Worm (Caenorhabditis elegans) whole organism, L4 larva: ENCODE data around the gene F17E9.4.
A peak's percentile ranks its signal among the peaks of the same experiment; 100 is the strongest.

Source experiments
- F37D6.2 ChIP-seq: sonication (generic microtip); optimal IDR thresholded peaks from 2 replicates; lab custom pipeline; 2016; ENCODE audit warnings: mild to moderate bottlenecking, missing genetic modification characterization, missing compliant biosample characterization
- F49E8.2 ChIP-seq: sonication (generic microtip); optimal IDR thresholded peaks from 2 replicates; lab custom pipeline; 2016; ENCODE audit warnings: missing compliant biosample characterization, mild to moderate bottlenecking, missing genetic modification characterization, borderline replicate concordance
- R02D3.7 ChIP-seq: fragments of 150-350 bp; sonication (generic microtip); optimal IDR thresholded peaks from 3 replicates; lab custom pipeline; 2014; ENCODE audit warnings: missing biosample characterization, missing genetic modification characterization
- Y105C5A.15 ChIP-seq: fragments of 200-800 bp; sonication (Bioruptor generic); IDR thresholded peaks from 2 replicates; pipeline ENCODE4 v1.3.6; 2022; ENCODE audit warnings: missing genetic modification characterization, missing compliant biosample characterization
- Y48G9A.11 ChIP-seq: fragments of 200-800 bp; sonication (Bioruptor generic); IDR thresholded peaks from 2 replicates; pipeline ENCODE4 v1.3.6; 2022; ENCODE audit warnings: missing genetic modification reagents, missing genetic modification characterization, missing compliant biosample characterization
- Y5F2A.4 ChIP-seq: fragments of 200-800 bp; sonication (Bioruptor generic); optimal IDR thresholded peaks from 2 replicates; lab custom pipeline; 2018; ENCODE audit warnings: mild to moderate bottlenecking, missing genetic modification characterization, missing compliant biosample characterization
- Y75B8A.6 ChIP-seq: fragments of 200-800 bp; sonication (Bioruptor generic); IDR thresholded peaks from 2 replicates; pipeline ENCODE4 v1.3.6; 2022; ENCODE audit warnings: missing genetic modification reagents, missing genetic modification characterization, missing compliant biosample characterization
- ZK337.2 ChIP-seq: fragments of 200-800 bp; sonication (Bioruptor generic); IDR thresholded peaks from 2 replicates; pipeline ENCODE4 v1.3.6; 2022; ENCODE audit warnings: missing genetic modification reagents, missing genetic modification characterization, missing compliant biosample characterization
- aha-1 ChIP-seq: fragments of 150-350 bp; peaks from one replicate; lab custom pipeline; 2014; ENCODE audit warnings: missing biosample characterization, missing genetic modification characterization
- ceh-32 ChIP-seq: sonication (generic microtip); optimal IDR thresholded peaks from 2 replicates; lab custom pipeline; 2016; ENCODE audit warnings: mild to moderate bottlenecking, missing genetic modification characterization, missing compliant biosample characterization; ENCODE audit not compliant: poor library complexity
- ctbp-1 ChIP-seq: fragments of 200-800 bp; sonication (Bioruptor generic); IDR thresholded peaks from 2 replicates; pipeline ENCODE4 v1.3.6; 2022; ENCODE audit warnings: missing genetic modification reagents, missing genetic modification characterization, missing compliant biosample characterization
- daf-19 ChIP-seq: fragments of 200-800 bp; sonication (Bioruptor generic); conservative IDR thresholded peaks from 2 replicates; pipeline ENCODE4 v1.3.6; 2022; ENCODE audit warnings: missing genetic modification characterization, missing compliant biosample characterization
- dmd-6 ChIP-seq: fragments of 200-800 bp; sonication (Bioruptor generic); IDR thresholded peaks from 2 replicates; pipeline ENCODE4 v1.3.6; 2022; ENCODE audit warnings: missing genetic modification reagents, missing genetic modification characterization, missing compliant biosample characterization
- egl-43 ChIP-seq: fragments of 200-800 bp; sonication (Bioruptor generic); IDR thresholded peaks from 2 replicates; pipeline ENCODE4 v1.3.6; 2022; ENCODE audit warnings: missing genetic modification reagents, missing genetic modification characterization, missing compliant biosample characterization
- fkh-10 ChIP-seq: fragments of 150-350 bp; optimal IDR thresholded peaks from 2 replicates; lab custom pipeline; 2014; ENCODE audit warnings: missing biosample characterization, missing genetic modification reagents, missing genetic modification characterization
- fos-1 ChIP-seq: fragments of 150-350 bp; optimal IDR thresholded peaks from 2 replicates; lab custom pipeline; 2014; ENCODE audit warnings: missing biosample characterization, missing genetic modification characterization
- hlh-11 ChIP-seq: fragments of 200-800 bp; sonication (Bioruptor generic); optimal IDR thresholded peaks from 2 replicates; lab custom pipeline; 2018; ENCODE audit warnings: mild to moderate bottlenecking, missing genetic modification characterization, missing compliant biosample characterization
- hlh-30 ChIP-seq: sonication (generic microtip); optimal IDR thresholded peaks from 2 replicates; lab custom pipeline; 2017; ENCODE audit warnings: antibody characterized with exemption, mild to moderate bottlenecking, missing genetic modification characterization, missing compliant biosample characterization; ENCODE audit not compliant: insufficient read depth
- hmg-1.1 ChIP-seq: fragments of 200-800 bp; sonication (Bioruptor generic); IDR thresholded peaks from 2 replicates; pipeline ENCODE4 v1.3.6; 2022; ENCODE audit warnings: missing genetic modification reagents, missing genetic modification characterization, missing compliant biosample characterization
- lim-7 ChIP-seq: fragments of 200-800 bp; sonication (Bioruptor generic); IDR thresholded peaks from 2 replicates; pipeline ENCODE4 v1.3.6; 2022; ENCODE audit warnings: missing genetic modification characterization, missing compliant biosample characterization
- lin-29 ChIP-seq: fragments of 200-800 bp; sonication (Bioruptor generic); IDR thresholded peaks from 2 replicates; pipeline ENCODE4 v1.3.6; 2022; ENCODE audit warnings: missing genetic modification reagents, missing genetic modification characterization, missing compliant biosample characterization
- lin-39 ChIP-seq: fragments of 150-350 bp; optimal IDR thresholded peaks from 2 replicates; lab custom pipeline; 2014; ENCODE audit warnings: missing biosample characterization, missing genetic modification reagents, missing genetic modification characterization
- madf-5 ChIP-seq, 2 experiments: fragments of 200-800 bp; sonication (Bioruptor generic); IDR thresholded peaks; 2 replicates each; pipeline ENCODE4 v1.3.6; 2022; ENCODE audit warnings: missing compliant biosample characterization in 2 of 2, missing genetic modification characterization in 2 of 2
- mxl-3 ChIP-seq: fragments of 200-800 bp; sonication (Bioruptor generic); optimal IDR thresholded peaks from 2 replicates; lab custom pipeline; 2018; ENCODE audit warnings: mild to moderate bottlenecking, missing genetic modification characterization, missing compliant biosample characterization
- nhr-10 ChIP-seq: fragments of 150-350 bp; optimal IDR thresholded peaks from 2 replicates; lab custom pipeline; 2014; ENCODE audit warnings: missing biosample characterization, missing genetic modification characterization
- nhr-76 ChIP-seq: fragments of 150-350 bp; optimal IDR thresholded peaks from 2 replicates; lab custom pipeline; 2014; ENCODE audit warnings: missing biosample characterization, missing genetic modification characterization
- pha-4 ChIP-seq, 2 experiments: fragments of 150-350 bp in 1 of 2; fragments of 200-800 bp in 1 of 2; sonication (Bioruptor generic) in 1 of 2; IDR thresholded peaks in 1 of 2; optimal IDR thresholded peaks in 1 of 2; 2 replicates each; pipeline versions ENCODE4 v1.3.6 to Lab custom; 2014 to 2022; ENCODE audit warnings: missing genetic modification characterization in 2 of 2, missing genetic modification reagents in 2 of 2, missing biosample characterization in 1 of 2, missing compliant biosample characterization in 1 of 2
- php-3 ChIP-seq: fragments of 200-800 bp; sonication (Bioruptor generic); IDR thresholded peaks from 2 replicates; pipeline ENCODE4 v1.3.6; 2022; ENCODE audit warnings: missing genetic modification reagents, missing genetic modification characterization, missing compliant biosample characterization
- set-16 ChIP-seq: fragments of 200-800 bp; sonication (Bioruptor generic); IDR thresholded peaks from 2 replicates; pipeline ENCODE4 v1.3.6; 2022; ENCODE audit warnings: missing genetic modification reagents, missing genetic modification characterization, missing compliant biosample characterization
- snpc-1.2 ChIP-seq: fragments of 200-800 bp; sonication (Bioruptor generic); IDR thresholded peaks from 2 replicates; pipeline ENCODE4 v1.3.6; 2022; ENCODE audit warnings: missing genetic modification reagents, missing genetic modification characterization, missing compliant biosample characterization
- spr-1 ChIP-seq: sonication (generic microtip); optimal IDR thresholded peaks from 2 replicates; lab custom pipeline; 2016; ENCODE audit warnings: mild to moderate bottlenecking, missing genetic modification characterization, missing compliant biosample characterization
- tag-97 ChIP-seq: fragments of 200-800 bp; sonication (Bioruptor generic); IDR thresholded peaks from 2 replicates; pipeline ENCODE4 v1.3.6; 2022; ENCODE audit warnings: missing genetic modification characterization, missing compliant biosample characterization
- vab-7 ChIP-seq: fragments of 200-800 bp; sonication (Bioruptor generic); IDR thresholded peaks from 2 replicates; pipeline ENCODE4 v1.3.6; 2022; ENCODE audit warnings: missing genetic modification reagents, missing genetic modification characterization, missing compliant biosample characterization
- zfp-3 ChIP-seq: fragments of 200-800 bp; sonication (Bioruptor generic); conservative IDR thresholded peaks from 2 replicates; pipeline ENCODE4 v1.3.6; 2022; ENCODE audit warnings: missing genetic modification reagents, missing genetic modification characterization, missing compliant biosample characterization
- zip-2 ChIP-seq: fragments of 150-350 bp; optimal IDR thresholded peaks from 2 replicates; lab custom pipeline; 2014; ENCODE audit warnings: missing biosample characterization, missing genetic modification characterization
- ztf-11 ChIP-seq: fragments of 150-350 bp; optimal IDR thresholded peaks from 2 replicates; lab custom pipeline; 2014; ENCODE audit warnings: missing biosample characterization, missing genetic modification characterization
- ztf-7 ChIP-seq: fragments of 150-350 bp; optimal IDR thresholded peaks from 2 replicates; lab custom pipeline; 2014; ENCODE audit warnings: missing biosample characterization, missing genetic modification characterization

The F17E9.4 gene

DNA sequence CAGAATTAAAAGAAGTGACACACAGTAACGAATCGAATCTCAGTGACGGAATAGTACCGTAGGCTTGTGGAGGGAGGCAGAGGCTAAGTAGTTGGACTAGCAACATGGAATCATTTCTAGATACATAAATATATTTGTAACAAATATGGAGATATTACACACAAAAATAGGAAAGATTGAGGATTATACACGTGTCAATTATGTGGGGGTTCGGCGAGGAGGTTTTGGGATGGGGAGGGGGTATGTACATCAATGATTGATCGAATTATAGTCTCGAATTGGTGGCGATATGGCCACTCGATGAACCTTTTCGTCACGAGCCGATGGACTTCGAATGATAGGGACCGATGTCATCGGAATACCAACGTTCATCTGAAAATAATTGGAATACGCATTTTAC, 40.8 kb upstream of the F17E9.4 start:
- TF ChIP-seq zfp-3 (0 out of 2 replicates have a peak, but pooled peaks have one; percentile 32), nhr-10 (tag; lab: Kevin White, UChicago) (no peak), snpc-1.2 (GFP tag; lab: Robert Waterston, UW) (no peak)

DNA sequence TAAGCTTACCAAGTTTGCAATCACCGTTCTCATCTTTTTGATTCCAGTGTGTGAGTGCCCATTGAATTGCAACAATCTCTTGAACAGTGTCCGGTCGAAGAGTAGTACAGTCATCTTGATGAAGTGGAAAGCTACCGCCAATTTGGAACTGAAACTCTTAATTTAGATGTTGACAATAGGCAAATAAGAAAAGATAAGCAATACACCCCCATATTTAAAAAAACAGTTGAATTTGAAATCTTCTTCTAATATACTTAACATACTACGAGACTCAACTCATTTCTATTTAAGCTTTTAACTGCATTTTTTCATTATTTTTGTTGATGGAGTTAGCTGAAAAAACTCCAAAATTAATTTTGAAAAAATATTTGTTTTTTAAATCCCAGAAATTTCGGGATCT, 36.1 kb upstream of the F17E9.4 start:
- no peak for TF ChIP-seq hlh-11 (tag; lab: Kevin White, UChicago)
- TF ChIP-seq F49E8.2: no peak
- TF ChIP-seq aha-1 (tag; lab: Kevin White, UChicago): peak; percentile 79

DNA sequence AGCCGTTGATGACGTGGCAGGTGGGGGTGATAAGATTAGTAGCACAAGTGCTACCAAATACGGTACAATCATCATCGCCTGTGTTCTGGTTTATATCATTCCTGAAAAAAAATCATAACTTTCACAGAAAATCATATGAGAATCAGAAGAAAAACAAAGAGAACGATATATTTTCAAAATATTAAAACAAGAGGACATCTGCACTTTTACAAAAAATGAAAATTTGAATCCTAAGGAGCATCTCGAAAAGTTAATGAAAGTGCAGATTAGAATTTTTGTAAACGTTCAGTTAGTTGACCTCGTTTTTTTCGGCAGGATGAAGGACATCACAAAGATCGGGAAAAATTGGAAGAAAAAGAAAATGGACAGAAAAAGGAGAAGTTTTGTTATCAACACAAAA, 35.3 kb upstream of the F17E9.4 start, which contains the start of gene F35H10.10:
Gene F35H10.10, minus strand, starts transcription at position 101 of the 400 bp plus-strand sequence.
- TF ChIP-seq ztf-11 (no peak), pha-4 (GFP tag; IDR thresholded peaks at IDR 0.05; lab: Robert Waterston, UW) (no peak), pha-4 (tag; optimal IDR thresholded peaks at IDR 0.05; lab: Kevin White, UChicago) (no peak), aha-1 (tag; lab: Kevin White, UChicago) (no peak), Y75B8A.6 (GFP tag; lab: Robert Waterston, UW) (no peak), fkh-10 (GFP tag; lab: Kevin White, UChicago) (no peak), vab-7 (GFP tag; lab: Robert Waterston, UW) (no peak)

DNA sequence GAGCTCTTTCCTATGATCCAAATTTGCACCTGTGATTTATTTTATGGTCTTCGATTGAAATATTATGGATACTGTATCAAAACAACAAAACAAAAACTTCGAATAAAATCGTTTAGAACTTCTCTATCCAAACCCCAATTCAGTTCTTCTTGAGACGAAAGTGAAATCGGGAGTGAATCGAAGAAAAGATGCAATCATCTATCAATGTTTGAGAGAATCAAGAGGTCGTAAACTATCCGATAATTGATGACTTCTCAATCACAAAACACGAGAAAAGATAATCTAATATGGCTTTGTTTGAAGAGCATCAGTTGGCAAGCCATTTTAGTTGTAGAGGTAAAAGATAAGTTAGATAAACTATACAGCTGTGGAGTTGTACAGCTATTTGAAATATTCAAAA, 30.4 kb upstream of the F17E9.4 start:
- TF ChIP-seq dmd-6 (GFP tag; lab: Robert Waterston, UW) (no peak), lin-29 (GFP tag; lab: Robert Waterston, UW) (no peak), hlh-30 (no peak), fos-1 (tag; lab: Kevin White, UChicago) (no peak), php-3 (GFP tag; lab: Robert Waterston, UW) (peak; percentile 59; the same call in 1 of the 2 replicates), Y105C5A.15 (GFP tag; lab: Robert Waterston, UW) (no peak), Y48G9A.11 (GFP tag; lab: Robert Waterston, UW) (no peak), tag-97 (GFP tag; lab: Robert Waterston, UW) (no peak)

DNA sequence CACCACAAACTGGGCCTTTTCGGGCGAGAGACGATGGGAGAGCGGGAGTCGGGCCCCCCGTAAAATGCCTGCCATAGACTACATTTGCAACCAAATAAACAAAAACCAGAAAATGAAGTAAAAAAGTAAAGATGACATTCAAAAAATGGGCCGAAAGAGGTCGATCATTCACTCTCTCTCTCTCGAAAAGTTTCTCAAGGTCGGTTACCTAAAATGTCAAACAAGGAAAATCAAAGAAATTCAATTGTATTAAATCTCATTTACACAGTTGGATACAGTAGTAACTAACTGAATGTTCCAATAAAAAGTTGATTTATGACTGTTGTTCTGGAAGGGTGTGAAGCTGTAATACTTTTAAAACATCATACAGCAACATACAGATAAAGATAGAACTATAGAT, 29.4 kb upstream of the F17E9.4 start:
- TF ChIP-seq lim-7 (no peak), ztf-7 (tag; lab: Kevin White, UChicago) (no peak), daf-19 (GFP tag; lab: Robert Waterston, UW) (no peak), set-16 (GFP tag; lab: Robert Waterston, UW) (no peak), nhr-10 (tag; lab: Kevin White, UChicago) (no peak), Y75B8A.6 (GFP tag; lab: Robert Waterston, UW) (no peak), lin-39 (no peak), egl-43 (GFP tag; lab: Robert Waterston, UW) (no peak), hlh-30 (no peak), madf-5 (GFP tag; IDR thresholded peaks at IDR 0.05; lab: Robert Waterston, UW) (no peak), pha-4 (GFP tag; IDR thresholded peaks at IDR 0.05; lab: Robert Waterston, UW) (no peak), pha-4 (tag; optimal IDR thresholded peaks at IDR 0.05; lab: Kevin White, UChicago) (no peak), hmg-1.1 (GFP tag; lab: Robert Waterston, UW) (no peak), ceh-32 (tag; lab: Kevin White, UChicago) (no peak)
- TF ChIP-seq, all 104 proteins: peak for 0

DNA sequence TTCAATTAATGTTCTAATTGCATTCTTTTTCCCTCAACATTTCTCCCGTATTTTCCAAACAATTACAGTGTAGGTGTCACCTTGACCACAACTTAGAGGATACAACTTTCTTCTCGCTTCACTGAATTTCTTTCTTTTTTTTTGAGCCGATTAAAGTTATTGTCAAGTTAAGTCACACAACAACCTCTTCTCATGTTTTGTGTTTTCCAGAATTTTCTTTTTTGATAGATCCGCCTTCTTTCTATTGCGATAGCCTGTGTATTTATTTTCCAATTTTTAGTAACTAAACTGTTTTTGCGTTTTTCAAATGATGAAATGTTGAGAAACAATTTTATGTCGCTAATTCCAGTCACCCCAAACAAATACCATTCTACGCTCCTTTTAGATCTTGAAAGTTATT, 22.5 kb upstream of the F17E9.4 start, which contains the start of gene F35H10.3:
Gene F35H10.3, plus strand, starts transcription at position 301 of the 400 bp plus-strand sequence.
- TF ChIP-seq F37D6.2 (tag; lab: Kevin White, UChicago): no peak
- no peak for TF ChIP-seq R02D3.7 (tag; lab: Kevin White, UChicago)
- no peak for TF ChIP-seq Y5F2A.4 (GFP tag; lab: Kevin White, UChicago)
- no peak for TF ChIP-seq ctbp-1
- no peak for TF ChIP-seq aha-1 (tag; lab: Kevin White, UChicago)
- no peak for TF ChIP-seq zip-2 (tag; lab: Kevin White, UChicago)
- TF ChIP-seq ztf-7 (tag; lab: Kevin White, UChicago): no peak
- TF ChIP-seq ZK337.2 (GFP tag; lab: Robert Waterston, UW): no peak
- no peak for TF ChIP-seq nhr-76 (tag; lab: Kevin White, UChicago)
- no peak for TF ChIP-seq mxl-3 (GFP tag; lab: Kevin White, UChicago)
- TF ChIP-seq spr-1 (tag; lab: Kevin White, UChicago): no peak
